Worm (Caenorhabditis elegans): ENCODE results near the gene K07C5.3.
"Not testable (repeated sequence)": the region's sequence is repeated elsewhere in the genome, so short reads cannot be mapped to it uniquely, and the experiment has no call there.

The K07C5.3 gene

DNA sequence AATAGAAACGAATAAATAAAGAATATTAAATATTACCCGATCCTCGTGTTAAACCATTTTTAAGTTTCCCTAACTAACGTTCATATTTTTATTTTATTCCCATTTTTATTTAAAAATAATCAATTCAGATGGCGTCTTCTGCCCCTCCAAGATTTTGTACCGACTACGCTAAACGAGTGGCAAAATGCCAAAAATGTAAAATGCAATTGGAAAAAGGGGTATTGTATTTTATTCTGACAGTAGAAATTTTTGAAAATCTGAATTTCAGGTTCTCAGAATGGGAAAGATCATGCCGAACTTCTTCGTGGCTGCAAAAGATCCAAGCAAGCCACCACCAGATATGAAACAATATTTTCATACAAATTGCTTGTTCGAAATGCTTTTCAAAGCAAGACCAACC is at the start of gene K07C5.3:
Gene K07C5.3, plus strand, starts transcription at position 129 of the 400 bp plus-strand sequence.
- TF ChIP-seq unc-62 (GFP tag; optimal IDR thresholded peaks at IDR 0.05), result no peak

DNA sequence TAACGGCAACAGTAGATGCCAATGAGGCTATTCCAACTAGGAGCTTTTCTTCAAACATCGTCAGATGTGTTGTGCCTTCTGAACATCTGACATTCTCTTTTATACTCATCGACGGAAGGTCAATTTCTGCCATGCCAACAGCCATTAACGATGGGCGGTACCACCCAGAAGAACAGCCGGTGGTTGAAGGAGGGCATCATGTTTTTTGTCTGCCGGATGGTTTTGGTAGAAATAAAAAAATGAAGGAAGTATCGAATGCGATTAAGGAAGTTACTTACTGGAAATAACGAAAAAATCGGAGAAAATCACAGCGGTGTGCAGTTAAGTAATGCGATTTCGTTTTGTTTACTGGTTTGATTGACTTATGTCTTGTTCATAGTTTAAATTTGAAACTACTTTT is 48.3 kb upstream of the K07C5.3 start, which contains the start of gene col-150:
Gene col-150, minus strand, starts transcription at position 101 of the 400 bp plus-strand sequence.
- no peak for TF ChIP-seq unc-62 (GFP tag; optimal IDR thresholded peaks at IDR 0.05)

DNA sequence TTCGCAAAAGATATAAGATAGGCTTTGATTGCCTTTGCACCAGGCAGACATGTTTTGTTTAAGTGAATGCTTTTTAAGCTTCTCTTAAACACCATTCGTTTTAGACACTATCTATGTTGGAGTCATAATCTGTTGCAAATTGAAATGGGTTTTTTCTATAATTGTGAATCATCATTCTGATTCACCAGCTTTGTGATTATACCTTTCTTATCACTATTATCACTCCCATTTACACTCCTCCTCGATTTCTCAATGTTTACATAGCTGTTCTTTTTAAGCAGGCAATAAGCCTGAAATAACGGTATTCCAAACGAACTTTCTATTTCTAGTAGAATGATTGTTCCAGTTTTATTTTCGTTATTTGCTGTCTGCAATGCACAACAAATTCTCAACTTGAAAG is 45.7 kb upstream of the K07C5.3 start, which contains the start of gene B0024.4:
Gene B0024.4, plus strand, starts transcription at position 301 of the 400 bp plus-strand sequence.
- TF ChIP-seq unc-62 (GFP tag; optimal IDR thresholded peaks at IDR 0.05), result no peak

- no peak for TF ChIP-seq unc-62 (GFP tag; optimal IDR thresholded peaks at IDR 0.05)
Measured at ce11 chrV:10307283-10307682, 35.5 kb upstream of the K07C5.3 start, which contains the start of gene che-12. che-12 (minus strand) TSS chrV:10307383.

ce11 chrV:10313953-10314352 is 28.9 kb upstream of the K07C5.3 start, which contains the start of gene gcy-6:
gcy-6 (minus strand) TSS chrV:10314053.
- no peak for TF ChIP-seq unc-62 (GFP tag; optimal IDR thresholded peaks at IDR 0.05)

- TF ChIP-seq unc-62 (GFP tag; optimal IDR thresholded peaks at IDR 0.05), result no peak
Measured at ce11 chrV:10314371-10314770, 28.5 kb upstream of the K07C5.3 start, which contains the start of gene trx-2. trx-2 (plus strand) TSS chrV:10314671.

ce11 chrV:10317294-10317693 is 25.5 kb upstream of the K07C5.3 start, which contains the start of gene asps-1:
asps-1 (minus strand) TSS chrV:10317394.
- no peak for TF ChIP-seq unc-62 (GFP tag; optimal IDR thresholded peaks at IDR 0.05)

DNA sequence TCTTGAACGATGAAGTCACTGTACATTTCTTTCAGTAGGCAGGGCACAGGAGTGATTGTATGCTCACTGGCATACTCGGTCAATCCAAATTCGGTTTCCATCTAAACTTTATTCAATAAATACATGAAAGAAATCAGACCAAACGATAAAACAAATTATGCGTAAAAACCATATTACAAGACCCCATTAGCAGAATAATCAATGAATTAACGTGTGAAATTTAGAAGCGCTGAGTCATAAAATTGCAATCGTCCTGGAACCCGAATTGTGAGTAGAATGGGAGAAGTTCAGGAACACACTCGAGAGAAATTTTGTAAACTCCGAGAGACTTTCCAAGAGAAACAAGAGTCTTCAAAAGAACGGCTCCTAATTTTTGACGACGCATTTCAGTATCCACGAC is 23.4 kb upstream of the K07C5.3 start, which contains the start of gene B0024.11:
Gene B0024.11, minus strand, starts transcription at position 101 of the 400 bp plus-strand sequence.
- TF ChIP-seq unc-62 (GFP tag; optimal IDR thresholded peaks at IDR 0.05), result no peak

- TF ChIP-seq unc-62 (GFP tag; optimal IDR thresholded peaks at IDR 0.05), result no peak
Measured at ce11 chrV:10320101-10320761, 22.6 kb upstream of the K07C5.3 start, which contains the start of the genes gna-1 and B0024.13. gna-1 (minus strand) TSS chrV:10320151. B0024.13 (plus strand) TSS chrV:10320711.

ce11 chrV:10323537-10323936 is 19.3 kb upstream of the K07C5.3 start:
- no peak for TF ChIP-seq unc-62 (GFP tag; optimal IDR thresholded peaks at IDR 0.05)

- TF ChIP-seq unc-62 (GFP tag; optimal IDR thresholded peaks at IDR 0.05), result no peak
Measured at ce11 chrV:10328080-10328479, 14.8 kb upstream of the K07C5.3 start.

- TF ChIP-seq unc-62 (GFP tag; optimal IDR thresholded peaks at IDR 0.05), result no peak
Measured at ce11 chrV:10332012-10332411, 10.8 kb upstream of the K07C5.3 start, which contains the start of gene crm-1. crm-1 (minus strand) TSS chrV:10332112.

DNA sequence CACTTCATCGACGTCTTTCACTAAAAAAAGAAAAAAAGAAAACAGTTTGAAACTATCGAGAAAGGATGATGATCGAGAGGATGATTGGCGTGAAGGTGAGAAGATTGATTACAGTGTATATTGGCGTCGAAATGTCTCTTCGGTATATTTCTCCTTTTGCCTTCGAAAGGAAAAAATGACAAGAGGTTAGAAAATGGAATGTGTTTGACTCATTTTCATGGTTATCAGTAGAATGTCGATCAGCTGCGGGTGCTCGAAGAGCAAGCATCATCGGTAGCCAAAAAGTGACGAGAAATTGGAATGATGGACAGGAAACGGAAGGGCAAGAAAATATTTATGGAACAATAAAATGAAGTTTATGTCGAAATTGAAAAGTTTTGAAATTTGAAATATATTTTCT is 9.0 kb upstream of the K07C5.3 start:
- TF ChIP-seq unc-62 (GFP tag; optimal IDR thresholded peaks at IDR 0.05), result no peak

DNA sequence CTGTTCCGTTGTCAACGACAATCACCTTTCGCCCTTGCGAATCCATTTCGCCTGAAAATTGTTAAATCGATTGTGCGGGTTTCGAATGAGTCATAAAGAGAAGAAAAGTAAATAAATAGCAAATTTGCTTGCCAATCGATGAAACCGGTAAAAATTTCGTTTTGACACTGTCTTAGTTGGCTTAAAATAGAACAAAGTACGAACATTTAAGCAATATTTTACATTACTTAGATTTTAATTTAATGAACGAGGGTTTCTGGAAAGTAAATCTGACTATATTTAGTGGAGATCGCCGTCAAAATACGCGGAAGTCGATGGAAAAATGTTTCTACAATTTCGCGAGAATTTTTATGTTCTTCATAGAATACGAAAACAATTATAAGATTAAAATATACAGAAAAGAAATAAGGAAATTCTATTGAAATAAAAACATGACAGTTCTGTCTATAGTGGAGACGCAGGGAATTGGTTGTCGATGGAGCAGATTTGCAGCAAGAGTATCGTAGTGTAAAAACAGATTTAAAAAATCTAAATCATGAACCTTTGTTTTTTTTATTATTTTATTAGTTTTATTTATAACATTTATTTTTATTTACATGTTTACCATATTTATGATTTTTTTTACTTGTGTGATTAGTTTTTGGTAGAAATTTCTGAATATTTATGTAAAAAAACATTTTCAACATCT is 4.4 kb upstream of the K07C5.3 start, which contains the start of gene arx-2:
Gene arx-2, minus strand, starts transcription at position 51 of the 688 bp plus-strand sequence.
- TF ChIP-seq unc-62 (GFP tag; optimal IDR thresholded peaks at IDR 0.05), result no peak

DNA sequence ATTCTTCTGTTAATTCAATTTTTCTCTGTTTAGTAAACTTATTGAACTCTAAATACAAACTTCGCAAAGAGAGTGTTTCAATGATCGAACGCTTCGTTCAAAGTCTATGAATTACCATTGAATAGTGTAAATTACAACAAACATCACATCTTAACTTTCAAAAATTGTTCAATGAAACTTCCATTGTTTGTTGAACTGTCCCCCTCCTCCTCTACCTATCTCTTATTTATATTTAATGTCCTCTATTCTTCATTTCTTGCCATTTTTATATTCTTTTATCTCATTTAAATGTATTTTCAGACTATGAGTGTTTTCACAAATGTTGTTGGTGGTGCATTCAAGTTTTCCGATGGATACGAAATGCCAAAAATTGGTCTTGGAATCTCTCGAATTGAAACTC is 3.6 kb upstream of the K07C5.3 start, which contains the start of gene K07C5.2:
Gene K07C5.2, plus strand, starts transcription at position 301 of the 400 bp plus-strand sequence.
- no peak for TF ChIP-seq unc-62 (GFP tag; optimal IDR thresholded peaks at IDR 0.05)

- TF ChIP-seq unc-62 (GFP tag; optimal IDR thresholded peaks at IDR 0.05), result not testable (repeated sequence)
Measured at ce11 chrV:10341905-10342328, 915 bp upstream of the K07C5.3 start, which contains the start of gene K07C5.13. K07C5.13 (plus strand) TSS chrV:10342055.
